Worm (Caenorhabditis elegans): ENCODE measurements around the gene fut-5.

fut-5 gene

ce11 chrII:4698266-4698771 lies 30.8 kb upstream of the fut-5 start, which contains the start of the genes rpn-5 and scc-1 (continued):
- TF ChIP-seq elt-3 (tag; optimal IDR thresholded peaks at IDR 0.05): no peak
- TF ChIP-seq unc-39 (tag; optimal IDR thresholded peaks at IDR 0.05): no peak

ce11 chrII:4696055-4696454 lies 28.6 kb upstream of the fut-5 start:
- TF ChIP-seq lin-15B (tag; optimal IDR thresholded peaks at IDR 0.05) (no peak), fkh-2 (tag; optimal IDR thresholded peaks at IDR 0.05) (no peak), nhr-77 (tag; optimal IDR thresholded peaks at IDR 0.05) (no peak), nhr-43 (tag; optimal IDR thresholded peaks at IDR 0.05; ENCODE audit: poor library complexity, severe bottlenecking) (peak; percentile 12)

- no peak for TF ChIP-seq nhr-76 (tag; optimal IDR thresholded peaks at IDR 0.05)
- TF ChIP-seq elt-2 (tag; optimal IDR thresholded peaks at IDR 0.05): peak; percentile 58
- no peak for TF ChIP-seq nhr-25 (tag; optimal IDR thresholded peaks at IDR 0.05)
- TF ChIP-seq nfya-1 (tag; optimal IDR thresholded peaks at IDR 0.05; ENCODE audit: insufficient read depth): peak; percentile 31
- TF ChIP-seq nhr-23 (tag; optimal IDR thresholded peaks at IDR 0.05): no peak
Observed at ce11 chrII:4693129-4693528, 25.7 kb upstream of the fut-5 start, which contains the start of gene F10G7.5. Gene F10G7.5, plus strand, starts transcription at chrII:4693414.

- TF ChIP-seq pha-4 (tag; optimal IDR thresholded peaks at IDR 0.05) (no peak), tbx-2 (tag; optimal IDR thresholded peaks at IDR 0.05) (no peak), ceh-9 (tag; optimal IDR thresholded peaks at IDR 0.05) (no peak), mml-1 (tag; optimal IDR thresholded peaks at IDR 0.05) (no peak), nhr-25 (tag; optimal IDR thresholded peaks at IDR 0.05) (no peak), nhr-12 (tag; optimal IDR thresholded peaks at IDR 0.05) (no peak), ZK546.5 (tag; optimal IDR thresholded peaks at IDR 0.05) (no peak), elt-3 (tag; optimal IDR thresholded peaks at IDR 0.05) (no peak), aly-2 (tag; optimal IDR thresholded peaks at IDR 0.05) (no peak)
Observed at ce11 chrII:4689477-4689876, 22.0 kb upstream of the fut-5 start, which contains the start of gene F10G7.12. Gene F10G7.12, plus strand, starts transcription at chrII:4689777.

ce11 chrII:4686941-4687340 lies 19.5 kb upstream of the fut-5 start, which contains the start of gene sre-39:
Gene sre-39, plus strand, starts transcription at chrII:4687241.
- no peak for TF ChIP-seq aly-2 (tag; optimal IDR thresholded peaks at IDR 0.05)
- no peak for TF ChIP-seq fkh-2 (tag; optimal IDR thresholded peaks at IDR 0.05)
- TF ChIP-seq ztf-4 (tag; optimal IDR thresholded peaks at IDR 0.05): no peak
- TF ChIP-seq fkh-10 (GFP tag; optimal IDR thresholded peaks at IDR 0.05): no peak
- TF ChIP-seq ceh-28 (tag; optimal IDR thresholded peaks at IDR 0.05): no peak
- no peak for TF ChIP-seq pqm-1 (tag; optimal IDR thresholded peaks at IDR 0.05)
- no peak for TF ChIP-seq elt-1 (tag; optimal IDR thresholded peaks at IDR 0.05)
- TF ChIP-seq nhr-12 (tag; optimal IDR thresholded peaks at IDR 0.05): no peak
- no peak for TF ChIP-seq nfya-1 (tag; optimal IDR thresholded peaks at IDR 0.05; ENCODE audit: insufficient read depth)

ce11 chrII:4684852-4685251 lies 17.4 kb upstream of the fut-5 start:
- TF ChIP-seq nhr-11 (tag; optimal IDR thresholded peaks at IDR 0.05) (no peak), fos-1 (tag; optimal IDR thresholded peaks at IDR 0.05) (no peak), skn-1 (tag; optimal IDR thresholded peaks at IDR 0.05) (no peak), eor-1 (tag; optimal IDR thresholded peaks at IDR 0.05) (no peak), egl-5 (tag; optimal IDR thresholded peaks at IDR 0.05) (no peak), nhr-76 (tag; optimal IDR thresholded peaks at IDR 0.05) (no peak), ZK546.5 (tag; optimal IDR thresholded peaks at IDR 0.05) (no peak), ceh-28 (tag; optimal IDR thresholded peaks at IDR 0.05) (no peak), daf-12 (tag; optimal IDR thresholded peaks at IDR 0.05) (no peak)

- TF ChIP-seq tbx-2 (tag; optimal IDR thresholded peaks at IDR 0.05): no peak
- no peak for TF ChIP-seq nhr-237 (tag; optimal IDR thresholded peaks at IDR 0.05)
- TF ChIP-seq ama-1 (optimal IDR thresholded peaks at IDR 0.05): no peak
- TF ChIP-seq ztf-11 (tag; optimal IDR thresholded peaks at IDR 0.05): no peak
- TF ChIP-seq hmg-11 (tag; optimal IDR thresholded peaks at IDR 0.05): no peak
- TF ChIP-seq nhr-12 (tag; optimal IDR thresholded peaks at IDR 0.05): no peak
- TF ChIP-seq nhr-23 (tag; optimal IDR thresholded peaks at IDR 0.05): no peak
- TF ChIP-seq aly-2 (tag; optimal IDR thresholded peaks at IDR 0.05): no peak
- no peak for TF ChIP-seq fos-1 (tag; optimal IDR thresholded peaks at IDR 0.05)
- TF ChIP-seq nhr-76 (tag; optimal IDR thresholded peaks at IDR 0.05): no peak
- no peak for TF ChIP-seq lin-39 (tag; optimal IDR thresholded peaks at IDR 0.05)
- no peak for TF ChIP-seq fkh-2 (tag; optimal IDR thresholded peaks at IDR 0.05)
- no peak for TF ChIP-seq pha-4 (tag; optimal IDR thresholded peaks at IDR 0.05)
- no peak for TF ChIP-seq nhr-43 (tag; optimal IDR thresholded peaks at IDR 0.05; ENCODE audit: poor library complexity, severe bottlenecking)
- TF ChIP-seq fkh-10 (GFP tag; optimal IDR thresholded peaks at IDR 0.05): no peak
- no peak for TF ChIP-seq lin-15B (tag; optimal IDR thresholded peaks at IDR 0.05)
- TF ChIP-seq lsy-12 (tag; optimal IDR thresholded peaks at IDR 0.05): no peak
Observed at ce11 chrII:4683693-4684092, 16.2 kb upstream of the fut-5 start, which contains the start of gene sre-40. Gene sre-40, minus strand, starts transcription at chrII:4683793.
